Worm (Caenorhabditis elegans) whole organism, young adult: ENCODE data around the gene faxc-2.
A peak's percentile ranks its signal among the peaks of the same experiment; 100 is the strongest.

Source experiments
- B0261.1 ChIP-seq: sonication (generic microtip); optimal IDR thresholded peaks from 2 replicates; lab custom pipeline; 2016; ENCODE audit warnings: mild to moderate bottlenecking, missing genetic modification characterization, moderate library complexity, missing compliant biosample characterization
- B0336.3 ChIP-seq: fragments of 200-800 bp; sonication (Bioruptor generic); IDR thresholded peaks from 2 replicates; pipeline ENCODE4 v1.3.6; 2022; ENCODE audit warnings: missing genetic modification characterization, missing compliant biosample characterization
- F22D6.2 ChIP-seq: sonication (generic microtip); optimal IDR thresholded peaks from 2 replicates; lab custom pipeline; 2016; ENCODE audit warnings: mild to moderate bottlenecking, missing genetic modification characterization, missing compliant biosample characterization
- F23B12.7 ChIP-seq: sonication (generic microtip); optimal IDR thresholded peaks from 2 replicates; lab custom pipeline; 2017; ENCODE audit warnings: missing genetic modification characterization, mild to moderate bottlenecking, missing compliant biosample characterization, antibody characterized with exemption, moderate library complexity; ENCODE audit not compliant: insufficient read depth
- F33H1.4 ChIP-seq: fragments of 200-800 bp; sonication (Bioruptor generic); IDR thresholded peaks from 2 replicates; pipeline ENCODE4 v1.3.6; 2022; ENCODE audit warnings: missing genetic modification reagents, missing genetic modification characterization, missing compliant biosample characterization
- F52B5.7 ChIP-seq: sonication (generic microtip); optimal IDR thresholded peaks from 2 replicates; lab custom pipeline; 2016; ENCODE audit warnings: mild to moderate bottlenecking, missing genetic modification characterization, missing compliant biosample characterization
- F57A8.1 ChIP-seq: fragments of 200-800 bp; sonication (Bioruptor generic); optimal IDR thresholded peaks from 2 replicates; lab custom pipeline; 2018; ENCODE audit warnings: mild to moderate bottlenecking, missing genetic modification characterization, moderate library complexity, missing compliant biosample characterization
- K11D2.4 ChIP-seq: fragments of 200-800 bp; sonication (Bioruptor generic); IDR thresholded peaks from 2 replicates; pipeline ENCODE4 v1.3.6; 2022; ENCODE audit warnings: missing genetic modification reagents, missing genetic modification characterization, missing compliant biosample characterization
- Y79H2A.3 ChIP-seq: fragments of 200-800 bp; sonication (Bioruptor generic); conservative IDR thresholded peaks from 2 replicates; pipeline ENCODE4 v1.3.6; 2022; ENCODE audit warnings: missing genetic modification reagents, missing genetic modification characterization, missing compliant biosample characterization
- ama-1 ChIP-seq, 3 experiments: fragments of 150-350 bp in 1 of 3; sonication (generic microtip) in 2 of 3; optimal IDR thresholded peaks; 2 replicates each; lab custom pipeline; 2014 to 2018; ENCODE audit warnings: missing biosample characterization in 2 of 3, missing genetic modification characterization in 2 of 3, missing genetic modification reagents in 2 of 3
- aptf-2 ChIP-seq: fragments of 200-800 bp; sonication (Bioruptor generic); conservative IDR thresholded peaks from 2 replicates; pipeline ENCODE4 v1.3.6; 2022; ENCODE audit warnings: missing genetic modification reagents, missing genetic modification characterization, missing compliant biosample characterization
- cebp-2 ChIP-seq: fragments of 200-800 bp; sonication (Bioruptor generic); IDR thresholded peaks from 2 replicates; pipeline ENCODE4 v1.3.6; 2022; ENCODE audit warnings: missing genetic modification characterization, missing compliant biosample characterization
- ceh-100 ChIP-seq: fragments of 200-800 bp; sonication (Bioruptor generic); IDR thresholded peaks from 2 replicates; pipeline ENCODE4 v1.3.6; 2022; ENCODE audit warnings: missing genetic modification reagents, missing genetic modification characterization, missing compliant biosample characterization
- ceh-58 ChIP-seq: fragments of 200-800 bp; sonication (Bioruptor generic); IDR thresholded peaks from 2 replicates; pipeline ENCODE4 v1.3.6; 2022; ENCODE audit warnings: missing genetic modification characterization, missing compliant biosample characterization
- egrh-3 ChIP-seq: fragments of 200-800 bp; sonication (Bioruptor generic); IDR thresholded peaks from 2 replicates; pipeline ENCODE4 v1.3.6; 2022; ENCODE audit warnings: missing genetic modification reagents, missing genetic modification characterization, missing compliant biosample characterization
- fkh-3 ChIP-seq: sonication (generic microtip); optimal IDR thresholded peaks from 2 replicates; lab custom pipeline; 2016; ENCODE audit warnings: mild to moderate bottlenecking, missing genetic modification characterization, missing compliant biosample characterization
- hlh-12 ChIP-seq: sonication (generic microtip); optimal IDR thresholded peaks from 2 replicates; lab custom pipeline; 2016; ENCODE audit warnings: missing genetic modification characterization, missing compliant biosample characterization
- lin-40 ChIP-seq: sonication (generic microtip); optimal IDR thresholded peaks from 2 replicates; lab custom pipeline; 2016; ENCODE audit warnings: missing genetic modification characterization, mild to moderate bottlenecking, missing compliant biosample characterization, missing genotype, missing genetic modification reagents
- madf-10 ChIP-seq: sonication (generic microtip); optimal IDR thresholded peaks from 2 replicates; lab custom pipeline; 2016; ENCODE audit warnings: mild to moderate bottlenecking, missing genetic modification characterization, missing compliant biosample characterization
- madf-8 ChIP-seq: fragments of 200-800 bp; sonication (Bioruptor generic); conservative IDR thresholded peaks from 2 replicates; pipeline ENCODE4 v1.3.6; 2022; ENCODE audit warnings: missing genetic modification reagents, missing genetic modification characterization, missing compliant biosample characterization
- nfya-2 ChIP-seq: fragments of 200-800 bp; sonication (Bioruptor generic); IDR thresholded peaks from 2 replicates; pipeline ENCODE4 v1.3.6; 2022; ENCODE audit warnings: missing genetic modification reagents, missing genetic modification characterization, missing compliant biosample characterization
- nfyb-1 ChIP-seq: fragments of 200-800 bp; sonication (Bioruptor generic); IDR thresholded peaks from 2 replicates; pipeline ENCODE4 v1.3.6; 2022; ENCODE audit warnings: missing genetic modification reagents, missing genetic modification characterization, missing compliant biosample characterization
- nhr-120 ChIP-seq: fragments of 200-800 bp; sonication (Bioruptor generic); IDR thresholded peaks from 2 replicates; pipeline ENCODE4 v1.3.6; 2022; ENCODE audit warnings: missing genetic modification characterization, missing compliant biosample characterization
- nhr-179 ChIP-seq: sonication (generic microtip); optimal IDR thresholded peaks from 2 replicates; lab custom pipeline; 2016; ENCODE audit warnings: mild to moderate bottlenecking, missing genetic modification characterization, missing compliant biosample characterization
- pbrm-1 ChIP-seq: fragments of 200-800 bp; sonication (Bioruptor generic); IDR thresholded peaks from 2 replicates; pipeline ENCODE4 v1.3.6; 2022; ENCODE audit warnings: missing genetic modification reagents, missing genetic modification characterization, missing compliant biosample characterization
- rec-8 ChIP-seq, 2 experiments: sonication (generic microtip); optimal IDR thresholded peaks; 2 replicates each; lab custom pipeline; 2016; ENCODE audit warnings: mild to moderate bottlenecking in 2 of 2, missing genetic modification characterization in 2 of 2, missing genetic modification reagents in 2 of 2, missing genotype in 2 of 2, missing biosample characterization in 1 of 2, missing compliant biosample characterization in 1 of 2, moderate library complexity in 1 of 2
- sdz-38 ChIP-seq: sonication (generic microtip); optimal IDR thresholded peaks from 2 replicates; lab custom pipeline; 2016; ENCODE audit warnings: missing genotype, missing genetic modification characterization, missing compliant biosample characterization
- snpc-4 ChIP-seq, 5 experiments: fragments of 150-350 bp in 1 of 5; sonication (generic microtip) in 4 of 5; optimal IDR thresholded peaks; 2 replicates each; lab custom pipeline; 2014 to 2018; ENCODE audit warnings: missing genetic modification characterization in 5 of 5, missing biosample characterization in 3 of 5, antibody characterized with exemption in 2 of 5, mild to moderate bottlenecking in 2 of 5, missing compliant biosample characterization in 2 of 5, missing genotype in 2 of 5, moderate library complexity in 2 of 5, missing genetic modification reagents in 1 of 5
- somi-1 ChIP-seq: fragments of 200-800 bp; sonication (Bioruptor generic); optimal IDR thresholded peaks from 2 replicates; lab custom pipeline; 2018; ENCODE audit warnings: mild to moderate bottlenecking, missing genetic modification characterization, missing compliant biosample characterization
- unc-130 ChIP-seq: sonication (generic microtip); optimal IDR thresholded peaks from 2 replicates; lab custom pipeline; 2016; ENCODE audit warnings: missing genetic modification reagents, missing genetic modification characterization, missing compliant biosample characterization
- zfh-2 ChIP-seq: fragments of 200-800 bp; sonication (Bioruptor generic); conservative IDR thresholded peaks from 2 replicates; pipeline ENCODE4 v1.3.6; 2022; ENCODE audit warnings: missing genetic modification reagents, missing genetic modification characterization, missing compliant biosample characterization
- ztf-18 ChIP-seq: sonication (generic microtip); optimal IDR thresholded peaks from 2 replicates; lab custom pipeline; 2016; ENCODE audit warnings: missing genotype, mild to moderate bottlenecking, missing genetic modification characterization, missing compliant biosample characterization
- ztf-22 ChIP-seq: fragments of 200-800 bp; sonication (Bioruptor generic); optimal IDR thresholded peaks from 2 replicates; lab custom pipeline; 2018; ENCODE audit warnings: mild to moderate bottlenecking, missing genetic modification characterization, moderate library complexity, missing compliant biosample characterization
- ztf-28 ChIP-seq: fragments of 200-800 bp; sonication (Bioruptor generic); IDR thresholded peaks from 2 replicates; pipeline ENCODE4 v1.3.6; 2022; ENCODE audit warnings: missing genetic modification reagents, missing genetic modification characterization, missing compliant biosample characterization

Gene faxc-2

ce11 chrII:13315637-13316523, 6.8 kb downstream of the faxc-2 start:
- TF ChIP-seq somi-1 (no peak), K11D2.4 (GFP tag; lab: Robert Waterston, UW) (no peak), ztf-18 (no peak), rec-8 (tag; optimal IDR thresholded peaks at IDR 0.05; lab: Kevin White, UChicago) (no peak), lin-40 (tag; lab: Kevin White, UChicago) (no peak)

- peak; percentile 60; the same call in 1 of the 2 replicates for TF ChIP-seq egrh-3 (GFP tag; lab: Robert Waterston, UW)
- peak; percentile 84 for TF ChIP-seq zfh-2 (GFP tag; lab: Robert Waterston, UW)
- TF ChIP-seq madf-10 (tag; lab: Kevin White, UChicago) = no peak
These were observed 7.5 kb downstream of the faxc-2 start for ce11 chrII:13316630-13317029.

- TF ChIP-seq hlh-12 (tag; lab: Kevin White, UChicago) = no peak
- no peak for TF ChIP-seq Y79H2A.3
- no peak for TF ChIP-seq ztf-22
- TF ChIP-seq F57A8.1 = no peak
- TF ChIP-seq nhr-179 (tag; lab: Kevin White, UChicago) = no peak
- no peak for TF ChIP-seq pbrm-1
- TF ChIP-seq ceh-100 = no peak
- no peak for TF ChIP-seq K11D2.4 (GFP tag; lab: Robert Waterston, UW)
- TF ChIP-seq sdz-38 (tag; lab: Kevin White, UChicago) = no peak
- no peak for TF ChIP-seq nhr-120
- no peak for TF ChIP-seq F33H1.4
- TF ChIP-seq B0336.3 (GFP tag; lab: Robert Waterston, UW) = no peak
- no peak for TF ChIP-seq ztf-18
- TF ChIP-seq madf-8 (GFP tag; lab: Robert Waterston, UW) = no peak
- TF ChIP-seq F22D6.2 = no peak
- no peak for TF ChIP-seq F23B12.7 (tag; lab: Kevin White, UChicago)
- TF ChIP-seq aptf-2 (GFP tag; lab: Robert Waterston, UW) = no peak
- TF ChIP-seq unc-130 = no peak
- TF ChIP-seq, all 124 proteins: peak for 0
These were observed 11.7 kb downstream of the faxc-2 start, which contains the start of gene mac-1 for ce11 chrII:13320811-13321210. mac-1 (minus strand) TSS chrII:13320911.

ce11 chrII:13321235-13321634, 12.1 kb downstream of the faxc-2 start:
- TF ChIP-seq pbrm-1 (0 out of 2 replicates have a peak, but pooled peaks have one; percentile 42), egrh-3 (GFP tag; lab: Robert Waterston, UW) (no peak), nfyb-1 (GFP tag; lab: Robert Waterston, UW) (peak; percentile 58; the same call in 1 of the 2 replicates)

- TF ChIP-seq egrh-3 (GFP tag; lab: Robert Waterston, UW) (peak; percentile 52; the same call in 1 of the 2 replicates), zfh-2 (GFP tag; lab: Robert Waterston, UW) (peak; percentile 87), ama-1 (optimal IDR thresholded peaks at IDR 0.05; lab: Kevin White, UChicago) (no peak), ama-1 (GFP tag; optimal IDR thresholded peaks at IDR 0.05; lab: Kevin White, UChicago) (no peak)
- TF ChIP-seq, all 124 proteins: peak for 2
These were observed 16.2 kb downstream of the faxc-2 start for ce11 chrII:13325290-13325689.

ce11 chrII:13326478-13326877, 17.4 kb downstream of the faxc-2 start:
- TF ChIP-seq nfya-2 (GFP tag; lab: Robert Waterston, UW) (no peak), ceh-58 (no peak), fkh-3 (tag; lab: Kevin White, UChicago) (no peak), B0261.1 (no peak), unc-130 (no peak), ztf-28 (0 out of 2 replicates have a peak, but pooled peaks have one; percentile 31), F52B5.7 (tag; lab: Kevin White, UChicago) (no peak), cebp-2 (GFP tag; lab: Robert Waterston, UW) (no peak), F23B12.7 (tag; lab: Kevin White, UChicago) (no peak), snpc-4 (GFP tag; optimal IDR thresholded peaks at IDR 0.05; lab: Kevin White, UChicago) (no peak), snpc-4 (tag; optimal IDR thresholded peaks at IDR 0.05; lab: Kevin White, UChicago) (no peak), zfh-2 (GFP tag; lab: Robert Waterston, UW) (peak; percentile 63; the same call in 1 of the 2 replicates), Y79H2A.3 (no peak)
